Fruit fly (Drosophila melanogaster) whole organism, embryonic: ENCODE data around the gene Ir75d.

Source experiments
- CG12155 ChIP-seq: fragments of 200-800 bp; sonication (Bioruptor generic); optimal IDR thresholded peaks from 3 replicates; lab custom pipeline; 2016; ENCODE audit warnings: missing biosample characterization, missing genetic modification characterization
- CG42726 ChIP-seq: fragments of 200-800 bp; sonication (Bioruptor generic); IDR thresholded peaks from 2 replicates; pipeline ENCODE4 v1.3.6; 2022; ENCODE audit warnings: missing biosample characterization, missing genetic modification characterization; ENCODE audit not compliant: partially characterized antibody
- Xrp1 ChIP-seq: fragments of 200-800 bp; sonication (Bioruptor generic); IDR thresholded peaks from 2 replicates; pipeline ENCODE4 v1.3.6; 2022; ENCODE audit warnings: missing biosample characterization, missing genetic modification characterization
- ind ChIP-seq: fragments of 200-800 bp; sonication (Bioruptor generic); optimal IDR thresholded peaks from 3 replicates; lab custom pipeline; 2016; ENCODE audit warnings: missing biosample characterization, missing genetic modification characterization
- sd ChIP-seq: fragments of 200-800 bp; sonication (Bioruptor generic); optimal IDR thresholded peaks from 3 replicates; lab custom pipeline; 2018; ENCODE audit warnings: missing biosample characterization, mild to moderate bottlenecking, missing genetic modification characterization, moderate library complexity

dm6 chr3L:18945938-18946337 is 35.0 kb upstream of the Ir75d start, which contains the start of gene CG32204:
- TF ChIP-seq ind (no peak), CG42726 (GFP tag; lab: Robert Waterston, UW) (no peak), CG12155 (no peak), Xrp1 (GFP tag; lab: Robert Waterston, UW) (no peak), sd (no peak)
